Fruit fly (Drosophila melanogaster) whole organism, embryonic: ENCODE measurements around the gene cdi.

ENCODE experiments used
- CG11696 ChIP-seq: fragments of 200-800 bp; sonication (Bioruptor generic); IDR thresholded peaks from 2 replicates; pipeline ENCODE4 v1.3.6; 2022; ENCODE audit warnings: missing biosample characterization, missing genetic modification characterization
- CG12104 ChIP-seq: fragments of 200-800 bp; sonication (Bioruptor generic); optimal IDR thresholded peaks from 3 replicates; lab custom pipeline; 2016; ENCODE audit warnings: missing biosample characterization, missing genetic modification characterization
- CG12219 ChIP-seq: fragments of 200-800 bp; sonication (Bioruptor generic); optimal IDR thresholded peaks from 3 replicates; lab custom pipeline; 2018; ENCODE audit warnings: missing biosample characterization, mild to moderate bottlenecking, missing genetic modification characterization
- CG12299 ChIP-seq: fragments of 200-800 bp; sonication (Bioruptor generic); optimal IDR thresholded peaks from 2 replicates; lab custom pipeline; 2018; ENCODE audit warnings: missing biosample characterization, mild to moderate bottlenecking, missing genetic modification characterization
- CG12942 ChIP-seq: fragments of 200-800 bp; sonication (Bioruptor generic); optimal IDR thresholded peaks from 3 replicates; lab custom pipeline; 2016; ENCODE audit warnings: missing biosample characterization, missing genetic modification characterization
- CG13624 ChIP-seq: fragments of 200-800 bp; sonication (Bioruptor generic); optimal IDR thresholded peaks from 2 replicates; lab custom pipeline; 2016; ENCODE audit warnings: missing biosample characterization, missing genetic modification characterization
- CG15514 ChIP-seq: fragments of 200-800 bp; sonication (Bioruptor generic); optimal IDR thresholded peaks from 3 replicates; lab custom pipeline; 2017; ENCODE audit warnings: missing biosample characterization, missing genetic modification characterization, mild to moderate bottlenecking, moderate library complexity, missing genetic modification reagents
- CG17328 ChIP-seq: fragments of 200-800 bp; sonication (Bioruptor generic); IDR thresholded peaks from 2 replicates; pipeline ENCODE4 v1.3.6; 2022; ENCODE audit warnings: missing biosample characterization, missing genetic modification characterization
- CG1792 ChIP-seq: fragments of 200-800 bp; sonication (Bioruptor generic); optimal IDR thresholded peaks from 2 replicates; lab custom pipeline; 2016; ENCODE audit warnings: missing biosample characterization, missing genetic modification characterization
- CG18262 ChIP-seq: fragments of 200-800 bp; optimal IDR thresholded peaks from 3 replicates; lab custom pipeline; 2019; ENCODE audit warnings: missing biosample characterization, mild to moderate bottlenecking, missing genetic modification characterization, moderate library complexity
- CG2116 ChIP-seq: fragments of 200-800 bp; sonication (Bioruptor generic); optimal IDR thresholded peaks from 3 replicates; lab custom pipeline; 2018; ENCODE audit warnings: missing biosample characterization, mild to moderate bottlenecking, missing genetic modification characterization
- CG3407 ChIP-seq: fragments of 200-800 bp; sonication (Bioruptor generic); optimal IDR thresholded peaks from 2 replicates; lab custom pipeline; 2018; ENCODE audit warnings: missing biosample characterization, mild to moderate bottlenecking, missing genetic modification characterization
- CG4328 ChIP-seq: fragments of 200-800 bp; sonication (Bioruptor generic); optimal IDR thresholded peaks from 3 replicates; lab custom pipeline; 2017; ENCODE audit warnings: missing biosample characterization, missing genetic modification reagents, missing genetic modification characterization
- CG6272 ChIP-seq: fragments of 200-800 bp; sonication (Bioruptor generic); IDR thresholded peaks from 2 replicates; pipeline ENCODE4 v1.3.6; 2022; ENCODE audit warnings: missing biosample characterization, missing genetic modification characterization
- CG7786 ChIP-seq: fragments of 200-800 bp; sonication (Bioruptor generic); optimal IDR thresholded peaks from 2 replicates; lab custom pipeline; 2016; ENCODE audit warnings: missing biosample characterization, missing genetic modification characterization
- CG9437 ChIP-seq: fragments of 200-800 bp; sonication (Bioruptor generic); optimal IDR thresholded peaks from 2 replicates; lab custom pipeline; 2018; ENCODE audit warnings: missing biosample characterization, mild to moderate bottlenecking, missing genetic modification characterization
- CG9609 ChIP-seq: fragments of 200-800 bp; sonication (Bioruptor generic); optimal IDR thresholded peaks from 3 replicates; lab custom pipeline; 2016; ENCODE audit warnings: missing biosample characterization, missing genetic modification characterization
- Chrac-16 ChIP-seq: fragments of 200-800 bp; sonication (Bioruptor generic); optimal IDR thresholded peaks from 3 replicates; lab custom pipeline; 2016; ENCODE audit warnings: missing biosample characterization, missing genetic modification characterization
- CkIIα-i1 ChIP-seq: fragments of 200-800 bp; sonication (Bioruptor generic); IDR thresholded peaks from 2 replicates; pipeline ENCODE4 v1.3.6; 2022; ENCODE audit warnings: missing biosample characterization, missing genetic modification characterization
- D19A ChIP-seq: fragments of 200-800 bp; optimal IDR thresholded peaks from 3 replicates; lab custom pipeline; 2019; ENCODE audit warnings: missing biosample characterization, mild to moderate bottlenecking, missing genetic modification characterization, moderate library complexity
- D19B ChIP-seq: fragments of 200-800 bp; sonication (Bioruptor generic); optimal IDR thresholded peaks from 2 replicates; lab custom pipeline; 2017; ENCODE audit warnings: missing biosample characterization, mild to moderate bottlenecking, missing genetic modification characterization
- Deaf1 ChIP-seq: fragments of 200-800 bp; optimal IDR thresholded peaks from 3 replicates; lab custom pipeline; 2019; ENCODE audit warnings: missing biosample characterization, mild to moderate bottlenecking, missing genetic modification characterization, moderate library complexity
- Dip2 ChIP-seq: fragments of 200-800 bp; sonication (Bioruptor generic); IDR thresholded peaks from 2 replicates; pipeline ENCODE4 v1.3.6; 2022; ENCODE audit warnings: missing biosample characterization, missing genetic modification characterization
- Drgx ChIP-seq: fragments of 200-800 bp; sonication (Bioruptor generic); IDR thresholded peaks from 2 replicates; pipeline ENCODE4 v1.3.6; 2022; ENCODE audit warnings: missing biosample characterization, missing genetic modification characterization
- Fer1 ChIP-seq: fragments of 200-800 bp; sonication (Bioruptor generic); optimal IDR thresholded peaks from 2 replicates; lab custom pipeline; 2017; ENCODE audit warnings: missing biosample characterization, mild to moderate bottlenecking, missing genetic modification characterization
- Hr78 ChIP-seq, 2 experiments: fragments of 200-800 bp in 1 of 2; fragments of >200 bp in 1 of 2; sonication (Bioruptor generic) in 1 of 2; optimal IDR thresholded peaks; 2 replicates each; lab custom pipeline; 2017 to 2019; ENCODE audit warnings: missing biosample characterization in 2 of 2, missing genetic modification characterization in 2 of 2, mild to moderate bottlenecking in 1 of 2, moderate library complexity in 1 of 2
- Lpt ChIP-seq: fragments of >200 bp; optimal IDR thresholded peaks from 2 replicates; lab custom pipeline; 2018; ENCODE audit warnings: missing biosample characterization, missing genetic modification characterization
- MBD-R2 ChIP-seq: fragments of 200-800 bp; sonication (Bioruptor generic); IDR thresholded peaks from 2 replicates; pipeline ENCODE4 v1.3.6; 2022; ENCODE audit warnings: missing biosample characterization, missing genetic modification characterization
- Med ChIP-seq: fragments of 200-800 bp; sonication (Bioruptor generic); peaks from one replicate; lab custom pipeline; 2016; ENCODE audit warnings: missing biosample characterization, missing genetic modification characterization, mild to moderate bottlenecking, inconsistent platforms, moderate library complexity
- Xrp1 ChIP-seq: fragments of 200-800 bp; sonication (Bioruptor generic); IDR thresholded peaks from 2 replicates; pipeline ENCODE4 v1.3.6; 2022; ENCODE audit warnings: missing biosample characterization, missing genetic modification characterization
- ab ChIP-seq: fragments of 200-800 bp; sonication (Bioruptor generic); optimal IDR thresholded peaks from 2 replicates; lab custom pipeline; 2016; ENCODE audit warnings: missing biosample characterization, missing genetic modification characterization
- br ChIP-seq: fragments of >200 bp; optimal IDR thresholded peaks from 2 replicates; lab custom pipeline; 2017
- bsh ChIP-seq, 2 experiments: fragments of 200-800 bp; sonication (Bioruptor generic); optimal IDR thresholded peaks; 2 replicates each; lab custom pipeline; 2017 to 2018; ENCODE audit warnings: mild to moderate bottlenecking in 2 of 2, missing biosample characterization in 2 of 2, missing genetic modification characterization in 2 of 2, moderate library complexity in 1 of 2
- cad ChIP-seq: fragments of >200 bp; optimal IDR thresholded peaks from 2 replicates; lab custom pipeline; 2017; ENCODE audit warnings: missing biosample characterization, missing genetic modification characterization
- dm ChIP-seq: fragments of 200-800 bp; sonication (Bioruptor generic); optimal IDR thresholded peaks from 3 replicates; lab custom pipeline; 2016; ENCODE audit warnings: missing biosample characterization, missing genetic modification characterization
- emc ChIP-seq: fragments of 200-800 bp; sonication (Bioruptor generic); optimal IDR thresholded peaks from 2 replicates; lab custom pipeline; 2016; ENCODE audit warnings: missing biosample characterization, missing genetic modification characterization
- en ChIP-seq: fragments of 200-800 bp; sonication (Bioruptor generic); optimal IDR thresholded peaks from 2 replicates; lab custom pipeline; 2016; ENCODE audit warnings: missing biosample characterization, missing genetic modification characterization
- fd102C ChIP-seq: fragments of 200-800 bp; sonication (Bioruptor generic); optimal IDR thresholded peaks from 2 replicates; lab custom pipeline; 2018; ENCODE audit warnings: missing biosample characterization, mild to moderate bottlenecking, missing genetic modification characterization, moderate library complexity
- gem ChIP-seq: fragments of 200-800 bp; sonication (Bioruptor generic); optimal IDR thresholded peaks from 2 replicates; lab custom pipeline; 2019; ENCODE audit warnings: missing biosample characterization, mild to moderate bottlenecking, missing genetic modification characterization, moderate library complexity
- her ChIP-seq: fragments of 200-800 bp; sonication (Bioruptor generic); optimal IDR thresholded peaks from 2 replicates; lab custom pipeline; 2016; ENCODE audit warnings: missing biosample characterization, missing genetic modification characterization
- hkb ChIP-seq, 2 experiments: fragments of 200-800 bp in 1 of 2; fragments of >200 bp in 1 of 2; sonication (Bioruptor generic) in 1 of 2; IDR thresholded peaks in 1 of 2; optimal IDR thresholded peaks in 1 of 2; 2 replicates each; pipeline versions ENCODE4 v1.3.6 to Lab custom; 2017 to 2022; ENCODE audit warnings: missing biosample characterization in 1 of 2, missing genetic modification characterization in 1 of 2
- inv ChIP-seq: fragments of 200-800 bp; sonication (Bioruptor generic); IDR thresholded peaks from 2 replicates; pipeline ENCODE4 v1.3.6; 2022; ENCODE audit warnings: missing biosample characterization, missing genetic modification characterization; ENCODE audit not compliant: partially characterized antibody
- klu ChIP-seq: fragments of 200-800 bp; sonication (Bioruptor generic); IDR thresholded peaks from 2 replicates; pipeline ENCODE4 v1.3.6; 2022; ENCODE audit warnings: missing biosample characterization, missing genetic modification characterization
- luna ChIP-seq: fragments of 200-800 bp; sonication (Bioruptor generic); optimal IDR thresholded peaks from 2 replicates; lab custom pipeline; 2016; ENCODE audit warnings: missing biosample characterization, missing genetic modification characterization
- sens ChIP-seq: fragments of 200-800 bp; sonication (Bioruptor generic); peaks from one replicate; lab custom pipeline; 2016; ENCODE audit warnings: missing biosample characterization, missing genetic modification characterization
- sug ChIP-seq: fragments of 200-800 bp; optimal IDR thresholded peaks from 2 replicates; lab custom pipeline; 2019; ENCODE audit warnings: missing biosample characterization, mild to moderate bottlenecking, missing genetic modification characterization, moderate library complexity
- tup ChIP-seq: fragments of 200-800 bp; sonication (Bioruptor generic); optimal IDR thresholded peaks from 2 replicates; lab custom pipeline; 2016; ENCODE audit warnings: missing biosample characterization, mild to moderate bottlenecking, missing genetic modification characterization, moderate library complexity

cdi gene

DNA sequence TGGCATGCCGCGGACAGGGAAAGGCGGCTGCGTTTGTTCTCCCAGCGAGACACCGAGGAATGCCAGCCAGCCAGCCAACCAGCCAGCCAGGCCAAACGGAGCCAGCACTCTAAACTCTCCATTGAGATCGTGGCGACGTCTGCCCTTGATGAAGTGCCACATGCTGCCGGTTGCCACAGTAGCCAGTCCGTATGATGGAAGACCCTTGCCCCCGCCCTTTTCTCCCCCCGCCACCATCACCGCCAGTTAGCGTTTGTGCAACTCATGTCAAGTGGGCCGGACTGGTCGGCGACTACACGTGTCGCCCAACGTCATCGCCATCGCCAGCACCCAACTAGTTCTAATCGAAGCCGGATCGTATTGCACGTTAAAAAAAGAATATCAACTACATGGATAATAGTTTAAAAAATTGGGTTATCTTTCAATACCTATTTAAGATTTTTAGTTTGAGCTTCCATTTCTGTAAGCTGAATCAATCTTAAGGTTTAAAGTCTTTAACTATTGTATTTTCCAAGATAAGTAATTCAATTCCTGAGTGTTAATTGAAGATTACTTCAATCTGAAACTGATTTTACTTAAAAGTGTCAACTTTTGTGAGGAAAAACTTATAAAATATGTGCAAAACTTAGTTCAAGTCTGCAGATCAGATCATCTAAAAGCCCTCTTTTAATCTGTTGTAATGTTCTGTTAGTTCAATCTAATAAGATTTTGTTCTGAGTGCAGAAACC is 23.7 kb downstream of the cdi start (continued):
- no peak for TF ChIP-seq CG1792
- no peak for TF ChIP-seq her (GFP tag; lab: Kevin White, UChicago)
- no peak for TF ChIP-seq CkIIα-i1 (GFP tag; lab: Robert Waterston, UW)
- TF ChIP-seq CG13624 (GFP tag; lab: Kevin White, UChicago), result no peak
- TF ChIP-seq ab (GFP tag; lab: Kevin White, UChicago), result no peak
- no peak for TF ChIP-seq br (lab: Kevin White, UChicago)
- TF ChIP-seq Deaf1 (tag; lab: Kevin White, UChicago), result no peak
- TF ChIP-seq bsh (GFP tag; optimal IDR thresholded peaks at IDR 0.05; lab: Kevin White, UChicago), result peak in 1 of 2 experiments; percentile 63
- TF ChIP-seq CG6272 (GFP tag; lab: Robert Waterston, UW), result no peak
- TF ChIP-seq CG12219 (GFP tag; lab: Kevin White, UChicago), result no peak
- TF ChIP-seq CG4328 (GFP tag; lab: Kevin White, UChicago), result no peak
- no peak for TF ChIP-seq Lpt
- TF ChIP-seq CG18262 (tag; lab: Kevin White, UChicago), result peak; percentile 39
- TF ChIP-seq CG7786 (GFP tag; lab: Kevin White, UChicago), result no peak
- TF ChIP-seq gem (tag; lab: Kevin White, UChicago), result peak; percentile 39
- TF ChIP-seq Xrp1 (GFP tag; lab: Robert Waterston, UW), result no peak
- TF ChIP-seq luna (GFP tag; lab: Kevin White, UChicago), result no peak
- TF ChIP-seq cad (GFP tag; lab: Kevin White, UChicago), result no peak
- TF ChIP-seq CG9437 (GFP tag; lab: Kevin White, UChicago), result no peak

DNA sequence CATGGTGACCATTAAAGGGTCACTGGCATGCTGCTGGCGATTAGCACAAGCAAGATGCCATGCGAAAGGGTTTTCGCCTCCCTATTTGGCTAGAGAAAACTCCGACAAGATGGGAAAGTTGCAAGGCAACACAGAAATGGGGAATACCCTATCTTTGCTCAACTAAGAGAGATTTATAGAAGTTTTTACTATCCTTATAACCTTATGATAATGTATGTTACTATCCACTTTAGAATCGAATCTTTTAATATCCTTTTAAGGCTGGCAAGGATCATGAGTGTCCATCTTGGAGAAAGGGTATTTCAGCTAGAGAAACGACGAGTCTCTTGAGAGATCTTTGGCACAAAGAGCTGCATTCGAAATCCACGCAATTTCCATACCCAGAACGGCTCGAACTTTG is 24.3 kb downstream of the cdi start:
- TF ChIP-seq en (GFP tag; lab: Kevin White, UChicago), result no peak
- TF ChIP-seq D19A (tag; lab: Kevin White, UChicago), result peak; percentile 34
- no peak for TF ChIP-seq fd102C (GFP tag; lab: Kevin White, UChicago)
- peak; percentile 26; the same call in 1 of the 2 replicates for TF ChIP-seq Drgx (GFP tag; lab: Robert Waterston, UW)
- TF ChIP-seq bsh (GFP tag; optimal IDR thresholded peaks at IDR 0.05; lab: Kevin White, UChicago), result peak in 1 of 2 experiments; percentile 34
- no peak for TF ChIP-seq MBD-R2

DNA sequence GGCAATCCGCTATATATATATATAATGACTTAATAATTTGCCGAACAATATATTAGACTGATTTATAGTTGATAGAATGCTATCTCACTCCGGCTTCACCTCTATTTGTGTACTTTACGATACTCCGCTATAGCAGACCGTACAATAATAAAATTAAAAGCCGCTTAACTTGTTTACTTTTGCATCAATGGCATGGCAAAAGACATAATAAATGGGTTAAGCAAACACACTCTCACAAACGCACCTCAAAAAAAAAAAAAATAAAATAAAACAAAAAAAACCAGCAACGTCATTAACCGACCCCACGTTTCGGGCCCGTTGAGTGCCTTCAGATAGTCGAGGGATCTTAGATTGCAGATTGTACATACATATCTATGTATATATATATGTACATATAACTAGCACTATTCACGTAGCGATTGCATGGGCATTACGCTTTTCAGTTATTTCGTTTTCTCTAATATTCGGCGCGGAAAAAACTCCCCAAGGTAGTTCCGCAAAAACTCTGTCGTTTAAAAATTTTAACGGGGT is 26.1 kb downstream of the cdi start:
- TF ChIP-seq Fer1 (GFP tag; lab: Kevin White, UChicago), result peak; percentile 29
- TF ChIP-seq dm, result no peak
- TF ChIP-seq Dip2 (GFP tag; lab: Robert Waterston, UW), result no peak
- TF ChIP-seq CG12299, result no peak
- no peak for TF ChIP-seq emc (GFP tag; lab: Kevin White, UChicago)
- peak; percentile 25 for TF ChIP-seq CG15514 (GFP tag; lab: Kevin White, UChicago)
- TF ChIP-seq hkb (optimal IDR thresholded peaks at IDR 0.05; lab: Kevin White, UChicago), result no peak
- TF ChIP-seq hkb (GFP tag; IDR thresholded peaks at IDR 0.05; lab: Robert Waterston, UW), result peak; percentile 26; the same call in 1 of the 2 replicates
- peak; percentile 57 for TF ChIP-seq sug (tag; lab: Kevin White, UChicago)
- no peak for TF ChIP-seq CG9609 (GFP tag; lab: Kevin White, UChicago)
- TF ChIP-seq CG12104 (GFP tag; lab: Kevin White, UChicago), result no peak
- peak; percentile 27 for TF ChIP-seq CG3407
- TF ChIP-seq CG12942 (GFP tag; lab: Kevin White, UChicago), result no peak
- TF ChIP-seq inv (GFP tag; lab: Robert Waterston, UW), result no peak
- 0 out of 2 replicates have a peak, but pooled peaks have one; percentile 43 for TF ChIP-seq CG11696 (GFP tag; lab: Robert Waterston, UW)
- TF ChIP-seq en (GFP tag; lab: Kevin White, UChicago), result no peak
- TF ChIP-seq Chrac-16 (GFP tag; lab: Kevin White, UChicago), result no peak
- TF ChIP-seq D19B (GFP tag; lab: Kevin White, UChicago), result no peak
- TF ChIP-seq sens (GFP tag; lab: Kevin White, UChicago), result peak; percentile 81
- peak; percentile 3 for TF ChIP-seq tup
- TF ChIP-seq CG2116 (GFP tag; lab: Kevin White, UChicago), result no peak
- no peak for TF ChIP-seq Hr78 (GFP tag; optimal IDR thresholded peaks at IDR 0.05; lab: Kevin White, UChicago)
- no peak for TF ChIP-seq Med
- 0 out of 2 replicates have a peak, but pooled peaks have one; percentile 9 for TF ChIP-seq CG17328 (GFP tag; lab: Robert Waterston, UW)
- no peak for TF ChIP-seq klu (GFP tag; lab: Robert Waterston, UW)
